Worm (Caenorhabditis elegans) whole organism, young adult: ENCODE measurements around the gene srbc-21.

ENCODE experiments used
- B0035.1 ChIP-seq: sonication (generic microtip); optimal IDR thresholded peaks from 2 replicates; lab custom pipeline; 2016; ENCODE audit warnings: missing genetic modification characterization, mild to moderate bottlenecking, missing compliant biosample characterization, missing genotype, missing genetic modification reagents
- B0261.1 ChIP-seq: sonication (generic microtip); optimal IDR thresholded peaks from 2 replicates; lab custom pipeline; 2016; ENCODE audit warnings: mild to moderate bottlenecking, missing genetic modification characterization, moderate library complexity, missing compliant biosample characterization
- F33H1.4 ChIP-seq: fragments of 200-800 bp; sonication (Bioruptor generic); IDR thresholded peaks from 2 replicates; pipeline ENCODE4 v1.3.6; 2022; ENCODE audit warnings: missing genetic modification reagents, missing genetic modification characterization, missing compliant biosample characterization
- F57C9.4 ChIP-seq: sonication (generic microtip); optimal IDR thresholded peaks from 2 replicates; lab custom pipeline; 2017; ENCODE audit warnings: mild to moderate bottlenecking, missing genetic modification characterization, missing compliant biosample characterization
- K11D2.4 ChIP-seq: fragments of 200-800 bp; sonication (Bioruptor generic); IDR thresholded peaks from 2 replicates; pipeline ENCODE4 v1.3.6; 2022; ENCODE audit warnings: missing genetic modification reagents, missing genetic modification characterization, missing compliant biosample characterization
- K12H6.12 ChIP-seq: fragments of 200-800 bp; sonication (Bioruptor generic); optimal IDR thresholded peaks from 2 replicates; lab custom pipeline; 2018; ENCODE audit warnings: mild to moderate bottlenecking, missing genetic modification characterization, missing compliant biosample characterization
- bed-2 ChIP-seq: fragments of 200-800 bp; sonication (Bioruptor generic); IDR thresholded peaks from 2 replicates; pipeline ENCODE4 v1.3.6; 2022; ENCODE audit warnings: missing genetic modification reagents, missing genetic modification characterization, missing compliant biosample characterization
- cebp-1 ChIP-seq, 2 experiments: fragments of 200-800 bp in 1 of 2; sonication (Bioruptor generic) in 1 of 2; sonication (generic microtip) in 1 of 2; IDR thresholded peaks in 1 of 2; optimal IDR thresholded peaks in 1 of 2; 2 replicates each; pipeline versions ENCODE4 v1.3.6 to Lab custom; 2017 to 2022; ENCODE audit warnings: missing compliant biosample characterization in 2 of 2, missing genetic modification characterization in 2 of 2, mild to moderate bottlenecking in 1 of 2, missing genetic modification reagents in 1 of 2, moderate library complexity in 1 of 2
- cebp-2 ChIP-seq: fragments of 200-800 bp; sonication (Bioruptor generic); IDR thresholded peaks from 2 replicates; pipeline ENCODE4 v1.3.6; 2022; ENCODE audit warnings: missing genetic modification characterization, missing compliant biosample characterization
- ceh-79 ChIP-seq: sonication (generic microtip); optimal IDR thresholded peaks from 2 replicates; lab custom pipeline; 2017; ENCODE audit warnings: mild to moderate bottlenecking, missing genetic modification characterization, missing compliant biosample characterization
- chd-7 ChIP-seq: sonication (generic microtip); optimal IDR thresholded peaks from 2 replicates; lab custom pipeline; 2016; ENCODE audit warnings: mild to moderate bottlenecking, missing genetic modification characterization, moderate library complexity, missing compliant biosample characterization
- dox-1 ChIP-seq: fragments of 200-800 bp; sonication (Bioruptor generic); IDR thresholded peaks from 2 replicates; pipeline ENCODE4 v1.3.6; 2022; ENCODE audit warnings: missing genetic modification reagents, missing genetic modification characterization, missing compliant biosample characterization
- dpl-1 ChIP-seq: fragments of 150-350 bp; optimal IDR thresholded peaks from 2 replicates; lab custom pipeline; 2014; ENCODE audit warnings: missing biosample characterization, missing genetic modification reagents, missing genetic modification characterization
- egl-18 ChIP-seq: fragments of 200-800 bp; sonication (Bioruptor generic); IDR thresholded peaks from 2 replicates; pipeline ENCODE4 v1.3.6; 2022; ENCODE audit warnings: missing genetic modification reagents, missing genetic modification characterization, missing compliant biosample characterization
- egrh-3 ChIP-seq: fragments of 200-800 bp; sonication (Bioruptor generic); IDR thresholded peaks from 2 replicates; pipeline ENCODE4 v1.3.6; 2022; ENCODE audit warnings: missing genetic modification reagents, missing genetic modification characterization, missing compliant biosample characterization
- fkh-3 ChIP-seq: sonication (generic microtip); optimal IDR thresholded peaks from 2 replicates; lab custom pipeline; 2016; ENCODE audit warnings: mild to moderate bottlenecking, missing genetic modification characterization, missing compliant biosample characterization
- hlh-26 ChIP-seq: fragments of 200-800 bp; sonication (Bioruptor generic); conservative IDR thresholded peaks from 2 replicates; pipeline ENCODE4 v1.3.6; 2022; ENCODE audit warnings: missing genetic modification reagents, missing genetic modification characterization, missing compliant biosample characterization
- lin-35 ChIP-seq, 3 experiments: fragments of 150-350 bp in 2 of 3; sonication (generic microtip) in 1 of 3; optimal IDR thresholded peaks; 2 replicates each; lab custom pipeline; 2014 to 2018; ENCODE audit warnings: missing biosample characterization in 3 of 3, missing genetic modification characterization in 3 of 3, missing genetic modification reagents in 3 of 3
- madf-10 ChIP-seq: sonication (generic microtip); optimal IDR thresholded peaks from 2 replicates; lab custom pipeline; 2016; ENCODE audit warnings: mild to moderate bottlenecking, missing genetic modification characterization, missing compliant biosample characterization
- madf-8 ChIP-seq: fragments of 200-800 bp; sonication (Bioruptor generic); conservative IDR thresholded peaks from 2 replicates; pipeline ENCODE4 v1.3.6; 2022; ENCODE audit warnings: missing genetic modification reagents, missing genetic modification characterization, missing compliant biosample characterization
- mcd-1 ChIP-seq: fragments of 200-800 bp; sonication (Bioruptor generic); IDR thresholded peaks from 2 replicates; pipeline ENCODE4 v1.3.6; 2022; ENCODE audit warnings: missing genetic modification reagents, missing genetic modification characterization, missing compliant biosample characterization
- nfya-1 ChIP-seq: sonication (generic microtip); optimal IDR thresholded peaks from 2 replicates; lab custom pipeline; 2017; ENCODE audit warnings: antibody characterized with exemption, missing compliant biosample characterization, missing genetic modification characterization, borderline replicate concordance; ENCODE audit not compliant: insufficient read depth
- nfyb-1 ChIP-seq: fragments of 200-800 bp; sonication (Bioruptor generic); IDR thresholded peaks from 2 replicates; pipeline ENCODE4 v1.3.6; 2022; ENCODE audit warnings: missing genetic modification reagents, missing genetic modification characterization, missing compliant biosample characterization
- nhr-179 ChIP-seq: sonication (generic microtip); optimal IDR thresholded peaks from 2 replicates; lab custom pipeline; 2016; ENCODE audit warnings: mild to moderate bottlenecking, missing genetic modification characterization, missing compliant biosample characterization
- nhr-80 ChIP-seq: sonication (generic microtip); optimal IDR thresholded peaks from 2 replicates; lab custom pipeline; 2016; ENCODE audit warnings: missing genetic modification characterization, missing compliant biosample characterization
- pbrm-1 ChIP-seq: fragments of 200-800 bp; sonication (Bioruptor generic); IDR thresholded peaks from 2 replicates; pipeline ENCODE4 v1.3.6; 2022; ENCODE audit warnings: missing genetic modification reagents, missing genetic modification characterization, missing compliant biosample characterization
- repo-1 ChIP-seq: sonication (generic microtip); optimal IDR thresholded peaks from 2 replicates; lab custom pipeline; 2017; ENCODE audit warnings: mild to moderate bottlenecking, missing genetic modification characterization, missing compliant biosample characterization
- sdz-38 ChIP-seq: sonication (generic microtip); optimal IDR thresholded peaks from 2 replicates; lab custom pipeline; 2016; ENCODE audit warnings: missing genotype, missing genetic modification characterization, missing compliant biosample characterization
- sea-2 ChIP-seq: fragments of 200-800 bp; sonication (Bioruptor generic); IDR thresholded peaks from 2 replicates; pipeline ENCODE4 v1.3.6; 2022; ENCODE audit warnings: missing genetic modification characterization, missing compliant biosample characterization
- snpc-1.1 ChIP-seq: sonication (generic microtip); optimal IDR thresholded peaks from 2 replicates; lab custom pipeline; 2017; ENCODE audit warnings: missing genetic modification characterization, mild to moderate bottlenecking, missing compliant biosample characterization, antibody characterized with exemption, moderate library complexity, missing genotype, missing genetic modification reagents; ENCODE audit not compliant: insufficient read depth
- somi-1 ChIP-seq: fragments of 200-800 bp; sonication (Bioruptor generic); optimal IDR thresholded peaks from 2 replicates; lab custom pipeline; 2018; ENCODE audit warnings: mild to moderate bottlenecking, missing genetic modification characterization, missing compliant biosample characterization
- sptf-2 ChIP-seq: fragments of 200-800 bp; sonication (Bioruptor generic); optimal IDR thresholded peaks from 2 replicates; lab custom pipeline; 2018; ENCODE audit warnings: mild to moderate bottlenecking, missing genetic modification characterization, missing compliant biosample characterization
- tbp1 ChIP-seq: fragments of 200-800 bp; sonication (Bioruptor generic); optimal IDR thresholded peaks from 2 replicates; lab custom pipeline; 2018; ENCODE audit warnings: mild to moderate bottlenecking, missing genetic modification characterization, missing compliant biosample characterization
- zfh-2 ChIP-seq: fragments of 200-800 bp; sonication (Bioruptor generic); conservative IDR thresholded peaks from 2 replicates; pipeline ENCODE4 v1.3.6; 2022; ENCODE audit warnings: missing genetic modification reagents, missing genetic modification characterization, missing compliant biosample characterization
- ztf-18 ChIP-seq: sonication (generic microtip); optimal IDR thresholded peaks from 2 replicates; lab custom pipeline; 2016; ENCODE audit warnings: missing genotype, mild to moderate bottlenecking, missing genetic modification characterization, missing compliant biosample characterization
- ztf-25 ChIP-seq: fragments of 200-800 bp; sonication (Bioruptor generic); IDR thresholded peaks from 2 replicates; pipeline ENCODE4 v1.3.6; 2022; ENCODE audit warnings: missing genetic modification reagents, missing genetic modification characterization, missing compliant biosample characterization
- ztf-28 ChIP-seq: fragments of 200-800 bp; sonication (Bioruptor generic); IDR thresholded peaks from 2 replicates; pipeline ENCODE4 v1.3.6; 2022; ENCODE audit warnings: missing genetic modification reagents, missing genetic modification characterization, missing compliant biosample characterization

Gene srbc-21

ce11 chrV:2133512-2133911 lies 21.8 kb upstream of the srbc-21 start (continued):
- no peak for TF ChIP-seq F33H1.4
- no peak for TF ChIP-seq nfya-1 (tag; lab: Kevin White, UChicago)
- peak; percentile 7 for TF ChIP-seq nhr-80
- no peak for TF ChIP-seq snpc-1.1 (tag; lab: Kevin White, UChicago)
- no peak for TF ChIP-seq ztf-25 (GFP tag; lab: Robert Waterston, UW)
- TF ChIP-seq ceh-79 (tag; lab: Kevin White, UChicago) = no peak
- TF ChIP-seq tbp1 (GFP tag; lab: Kevin White, UChicago) = no peak
- no peak for TF ChIP-seq repo-1 (tag; lab: Kevin White, UChicago)
- TF ChIP-seq madf-10 (tag; lab: Kevin White, UChicago) = no peak
- no peak for TF ChIP-seq somi-1 (GFP tag; lab: Kevin White, UChicago)
- TF ChIP-seq lin-35 (GFP tag; optimal IDR thresholded peaks at IDR 0.05; lab: Kevin White, UChicago) = peak in 1 of 3 experiments; percentile 80
- no peak for TF ChIP-seq ztf-18 (tag; lab: Kevin White, UChicago)
- TF ChIP-seq K11D2.4 = peak; percentile 57
- 0 out of 2 replicates have a peak, but pooled peaks have one; percentile 41 for TF ChIP-seq mcd-1
- TF ChIP-seq dpl-1 (GFP tag; lab: Kevin White, UChicago) = no peak
- TF ChIP-seq egrh-3 = peak; percentile 31; the same call in 1 of the 2 replicates
- TF ChIP-seq zfh-2 = peak; percentile 84
- no peak for TF ChIP-seq egl-18 (GFP tag; lab: Robert Waterston, UW)
- no peak for TF ChIP-seq madf-8 (GFP tag; lab: Robert Waterston, UW)
- peak; percentile 70 for TF ChIP-seq K12H6.12 (tag; lab: Kevin White, UChicago)
- peak; percentile 42; the same call in 1 of the 2 replicates for TF ChIP-seq dox-1
- TF ChIP-seq nfyb-1 = no peak
- no peak for TF ChIP-seq fkh-3 (tag; lab: Kevin White, UChicago)
- TF ChIP-seq B0261.1 = no peak
- no peak for TF ChIP-seq bed-2 (GFP tag; lab: Robert Waterston, UW)
- TF ChIP-seq F57C9.4 (tag; lab: Kevin White, UChicago) = no peak

ce11 chrV:2134340-2134739 lies 21.0 kb upstream of the srbc-21 start:
- TF ChIP-seq hlh-26 (GFP tag; lab: Robert Waterston, UW) (no peak), lin-35 (GFP tag; optimal IDR thresholded peaks at IDR 0.05; lab: Kevin White, UChicago) (peak in 1 of 3 experiments; percentile 9)
- TF ChIP-seq, all 124 proteins: peak for 1

- TF ChIP-seq F33H1.4 = no peak
- peak; percentile 25 for TF ChIP-seq K12H6.12 (tag; lab: Kevin White, UChicago)
- TF ChIP-seq chd-7 (tag; lab: Kevin White, UChicago) = no peak
- TF ChIP-seq sdz-38 (tag; lab: Kevin White, UChicago) = no peak
- TF ChIP-seq B0035.1 = no peak
- TF ChIP-seq ztf-28 (GFP tag; lab: Robert Waterston, UW) = no peak
- TF ChIP-seq nhr-80 = peak; percentile 36
- TF ChIP-seq lin-35 (GFP tag; optimal IDR thresholded peaks at IDR 0.05; lab: Kevin White, UChicago) = peak in 1 of 3 experiments; percentile 16
- TF ChIP-seq K11D2.4 = no peak
- TF ChIP-seq egrh-3 = peak; percentile 55
- TF ChIP-seq sptf-2 (GFP tag; lab: Kevin White, UChicago) = no peak
- peak; percentile 49; the same call in 1 of the 2 replicates for TF ChIP-seq dox-1
- no peak for TF ChIP-seq cebp-1 (GFP tag; IDR thresholded peaks at IDR 0.05; lab: Robert Waterston, UW)
- TF ChIP-seq cebp-1 (tag; optimal IDR thresholded peaks at IDR 0.05; lab: Kevin White, UChicago) = peak; percentile 46
- no peak for TF ChIP-seq cebp-2 (GFP tag; lab: Robert Waterston, UW)
- no peak for TF ChIP-seq pbrm-1 (GFP tag; lab: Robert Waterston, UW)
- TF ChIP-seq nhr-179 = no peak
- TF ChIP-seq sea-2 (GFP tag; lab: Robert Waterston, UW) = no peak
Observed at ce11 chrV:2135323-2135722, 20.0 kb upstream of the srbc-21 start.
